Worm (Caenorhabditis elegans) whole organism, L2 larva: ENCODE data around the gene C35A5.4.

Source experiments
- F13H6.1 ChIP-seq: sonication (generic microtip); optimal IDR thresholded peaks from 2 replicates; lab custom pipeline; 2016; ENCODE audit warnings: missing genetic modification characterization, missing compliant biosample characterization
- nhr-21 ChIP-seq: fragments of 150-350 bp; optimal IDR thresholded peaks from 2 replicates; lab custom pipeline; 2014; ENCODE audit warnings: missing biosample characterization, missing genetic modification characterization

ce11 chrV:10466607-10467092 is 30.2 kb upstream of the C35A5.4 start:
- TF ChIP-seq nhr-21 (peak; percentile 98), F13H6.1 (tag; lab: Kevin White, UChicago) (peak; percentile 97)
